Worm (Caenorhabditis elegans) whole organism, L2 larva: ENCODE measurements around the gene C01G10.5.

Experiments used
- F13H6.1 ChIP-seq: sonication (generic microtip); optimal IDR thresholded peaks from 2 replicates; lab custom pipeline; 2016; ENCODE audit warnings: missing genetic modification characterization, missing compliant biosample characterization
- ama-1 ChIP-seq: fragments of 150-350 bp; optimal IDR thresholded peaks from 2 replicates; lab custom pipeline; 2018; ENCODE audit warnings: inconsistent platforms
- elt-1 ChIP-seq: fragments of 150-350 bp; optimal IDR thresholded peaks from 2 replicates; lab custom pipeline; 2014; ENCODE audit warnings: missing biosample characterization, missing genetic modification characterization
- elt-3 ChIP-seq: sonication (generic microtip); optimal IDR thresholded peaks from 2 replicates; lab custom pipeline; 2017; ENCODE audit warnings: missing biosample characterization, missing genetic modification characterization
- sma-3 ChIP-seq: sonication (generic microtip); optimal IDR thresholded peaks from 2 replicates; lab custom pipeline; 2016; ENCODE audit warnings: missing genetic modification reagents, missing genetic modification characterization, missing compliant biosample characterization
- snpc-4 ChIP-seq: fragments of 150-350 bp; optimal IDR thresholded peaks from 2 replicates; lab custom pipeline; 2014; ENCODE audit warnings: missing biosample characterization, missing genetic modification characterization
- unc-62 ChIP-seq: fragments of 150-350 bp; optimal IDR thresholded peaks from 2 replicates; lab custom pipeline; 2014; ENCODE audit warnings: missing biosample characterization, missing genetic modification reagents, missing genetic modification characterization
- zag-1 ChIP-seq: fragments of 150-350 bp; optimal IDR thresholded peaks from 2 replicates; lab custom pipeline; 2014; ENCODE audit warnings: missing biosample characterization, missing genetic modification characterization
- ztf-1 ChIP-seq: fragments of 200-800 bp; sonication (Bioruptor generic); conservative IDR thresholded peaks from 2 replicates; pipeline ENCODE4 v1.3.6; 2022; ENCODE audit warnings: missing genetic modification characterization, missing compliant biosample characterization

- TF ChIP-seq unc-62 (GFP tag; lab: Kevin White, UChicago) (no peak), zag-1 (no peak), elt-1 (tag; lab: Kevin White, UChicago) (no peak), ama-1 (lab: Kevin White, UChicago) (no peak), F13H6.1 (tag; lab: Kevin White, UChicago) (no peak), elt-3 (tag; lab: Kevin White, UChicago) (no peak), snpc-4 (tag; lab: Kevin White, UChicago) (no peak), sma-3 (GFP tag; lab: Kevin White, UChicago) (no peak), ztf-1 (no peak)
These were observed 30.9 kb downstream of the C01G10.5 start for ce11 chrV:15058423-15058822.
